Worm (Caenorhabditis elegans): ENCODE data around the gene Y41D4A.7.

Gene Y41D4A.7

ce11 chrIV:1727538-1728072 lies 33.8 kb downstream of the Y41D4A.7 start:
- TF ChIP-seq egl-27 (tag; optimal IDR thresholded peaks at IDR 0.05), result no peak

ce11 chrIV:1725888-1726287 lies 35.5 kb downstream of the Y41D4A.7 start, which contains the start of gene K08D12.8:
Gene K08D12.8, plus strand, starts transcription at chrIV:1726188.
- no peak for TF ChIP-seq mab-5 (tag; optimal IDR thresholded peaks at IDR 0.05)

ce11 chrIV:1724283-1724682 lies 37.1 kb downstream of the Y41D4A.7 start, which contains the start of gene epic-3:
Gene epic-3, minus strand, starts transcription at chrIV:1724383.
- no peak for TF ChIP-seq gmeb-1 (tag; optimal IDR thresholded peaks at IDR 0.05)
- TF ChIP-seq lin-13 (GFP tag; optimal IDR thresholded peaks at IDR 0.05), result no peak
- no peak for TF ChIP-seq ztf-4 (tag; optimal IDR thresholded peaks at IDR 0.05)
- TF ChIP-seq sma-9 (GFP tag; optimal IDR thresholded peaks at IDR 0.05), result no peak
- TF ChIP-seq sma-9 (tag; optimal IDR thresholded peaks at IDR 0.05), result no peak
- TF ChIP-seq F13H6.1 (tag; optimal IDR thresholded peaks at IDR 0.05), result no peak
- no peak for TF ChIP-seq unc-39 (tag; optimal IDR thresholded peaks at IDR 0.05)
- TF ChIP-seq ceh-82 (tag; optimal IDR thresholded peaks at IDR 0.05), result no peak
- no peak for TF ChIP-seq fos-1 (tag; optimal IDR thresholded peaks at IDR 0.05)
- TF ChIP-seq sma-3 (GFP tag; optimal IDR thresholded peaks at IDR 0.05), result no peak

ce11 chrIV:1722953-1723352 lies 38.4 kb downstream of the Y41D4A.7 start:
- TF ChIP-seq sma-3 (GFP tag; optimal IDR thresholded peaks at IDR 0.05), result peak; percentile 40
- TF ChIP-seq skn-1 (tag; optimal IDR thresholded peaks at IDR 0.05), result no peak
- peak; percentile 27 for TF ChIP-seq nhr-25 (tag; optimal IDR thresholded peaks at IDR 0.05)
- peak; percentile 28 for TF ChIP-seq ama-1 (optimal IDR thresholded peaks at IDR 0.05)
- no peak for TF ChIP-seq nhr-6 (tag; optimal IDR thresholded peaks at IDR 0.05)
- no peak for TF ChIP-seq lin-13 (GFP tag; optimal IDR thresholded peaks at IDR 0.05)
- no peak for TF ChIP-seq zag-1 (tag; optimal IDR thresholded peaks at IDR 0.05)

- TF ChIP-seq peb-1 (tag; optimal IDR thresholded peaks at IDR 0.05) (no peak), lsy-2 (tag; optimal IDR thresholded peaks at IDR 0.05) (no peak), aly-2 (tag; optimal IDR thresholded peaks at IDR 0.05) (no peak), nhr-25 (tag; optimal IDR thresholded peaks at IDR 0.05) (no peak), blmp-1 (tag; optimal IDR thresholded peaks at IDR 0.05; ENCODE audit: insufficient read depth) (no peak), C34F6.9 (tag; optimal IDR thresholded peaks at IDR 0.05) (no peak), unc-55 (GFP tag; optimal IDR thresholded peaks at IDR 0.05) (no peak), unc-39 (tag; optimal IDR thresholded peaks at IDR 0.05) (no peak), elt-1 (tag; optimal IDR thresholded peaks at IDR 0.05) (no peak), ztf-1 (GFP tag; conservative IDR thresholded peaks at IDR 0.05) (no peak), ztf-4 (tag; optimal IDR thresholded peaks at IDR 0.05) (no peak), ZK546.5 (tag; optimal IDR thresholded peaks at IDR 0.05) (no peak)
Measured at ce11 chrIV:1721610-1722009, 39.8 kb downstream of the Y41D4A.7 start.

ce11 chrIV:1720474-1720873 lies 40.9 kb downstream of the Y41D4A.7 start, which contains the start of gene epic-2:
Gene epic-2, plus strand, starts transcription at chrIV:1720790.
- TF ChIP-seq ama-1 (optimal IDR thresholded peaks at IDR 0.05) (peak; percentile 53), ztf-4 (tag; optimal IDR thresholded peaks at IDR 0.05) (no peak), ztf-11 (tag; optimal IDR thresholded peaks at IDR 0.05) (no peak), peb-1 (tag; optimal IDR thresholded peaks at IDR 0.05) (no peak), unc-55 (GFP tag; optimal IDR thresholded peaks at IDR 0.05) (no peak), lin-11 (tag; optimal IDR thresholded peaks at IDR 0.05) (no peak), ceh-82 (tag; optimal IDR thresholded peaks at IDR 0.05) (no peak), C34F6.9 (tag; optimal IDR thresholded peaks at IDR 0.05) (no peak), nhr-6 (tag; optimal IDR thresholded peaks at IDR 0.05) (no peak), unc-39 (tag; optimal IDR thresholded peaks at IDR 0.05) (no peak), mbf-1 (tag; optimal IDR thresholded peaks at IDR 0.05) (no peak), nhr-11 (tag; optimal IDR thresholded peaks at IDR 0.05) (no peak), lin-39 (tag; optimal IDR thresholded peaks at IDR 0.05) (no peak), nhr-23 (tag; optimal IDR thresholded peaks at IDR 0.05) (no peak), dmd-4 (tag; optimal IDR thresholded peaks at IDR 0.05) (no peak), lsy-2 (tag; optimal IDR thresholded peaks at IDR 0.05) (no peak), nhr-10 (tag; optimal IDR thresholded peaks at IDR 0.05) (no peak), nhr-25 (tag; optimal IDR thresholded peaks at IDR 0.05) (peak; percentile 29), sma-3 (GFP tag; optimal IDR thresholded peaks at IDR 0.05) (peak; percentile 9), nhr-237 (tag; optimal IDR thresholded peaks at IDR 0.05) (no peak)
